Worm (Caenorhabditis elegans) whole organism, early embryonic: ENCODE results near the gene Y57G11C.43.

Experiments
- B0310.2 ChIP-seq: sonication (generic microtip); optimal IDR thresholded peaks from 2 replicates; lab custom pipeline; 2016; ENCODE audit warnings: mild to moderate bottlenecking, missing genetic modification characterization, missing compliant biosample characterization
- F13C5.2 ChIP-seq: sonication (generic microtip); optimal IDR thresholded peaks from 2 replicates; lab custom pipeline; 2017; ENCODE audit warnings: mild to moderate bottlenecking, missing genetic modification characterization, inconsistent platforms, missing compliant biosample characterization
- aly-1 ChIP-seq: sonication (generic microtip); optimal IDR thresholded peaks from 2 replicates; lab custom pipeline; 2016; ENCODE audit warnings: missing genetic modification characterization, missing compliant biosample characterization
- ama-1 ChIP-seq: fragments of 150-350 bp; optimal IDR thresholded peaks from 2 replicates; lab custom pipeline; 2014
- ceh-13 ChIP-seq: fragments of 200-800 bp; sonication (Bioruptor generic); optimal IDR thresholded peaks from 2 replicates; lab custom pipeline; 2018; ENCODE audit warnings: mild to moderate bottlenecking, missing genetic modification characterization, missing compliant biosample characterization
- ceh-36 ChIP-seq: sonication (generic microtip); optimal IDR thresholded peaks from 2 replicates; lab custom pipeline; 2016; ENCODE audit warnings: missing genetic modification characterization, inconsistent platforms, missing compliant biosample characterization
- ets-7 ChIP-seq: sonication (generic microtip); optimal IDR thresholded peaks from 2 replicates; lab custom pipeline; 2016; ENCODE audit warnings: missing genotype, missing genetic modification characterization, missing compliant biosample characterization
- flt-1 ChIP-seq: fragments of 200-800 bp; sonication (Bioruptor generic); IDR thresholded peaks from 2 replicates; pipeline ENCODE4 v1.3.6; 2022; ENCODE audit warnings: missing genetic modification characterization, missing compliant biosample characterization
- hmbx-1 ChIP-seq: sonication (generic microtip); optimal IDR thresholded peaks from 2 replicates; lab custom pipeline; 2016; ENCODE audit warnings: mild to moderate bottlenecking, missing genetic modification characterization, missing compliant biosample characterization
- hmg-4 ChIP-seq: fragments of 200-800 bp; sonication (Bioruptor generic); optimal IDR thresholded peaks from 2 replicates; lab custom pipeline; 2018; ENCODE audit warnings: mild to moderate bottlenecking, missing genetic modification characterization, missing compliant biosample characterization
- hnd-1 ChIP-seq: sonication (generic microtip); optimal IDR thresholded peaks from 2 replicates; lab custom pipeline; 2016; ENCODE audit warnings: missing genetic modification characterization, missing compliant biosample characterization
- pes-1 ChIP-seq: fragments of 200-800 bp; sonication (Bioruptor generic); IDR thresholded peaks from 2 replicates; pipeline ENCODE4 v1.3.6; 2022; ENCODE audit warnings: missing genetic modification reagents, missing genetic modification characterization, missing compliant biosample characterization
- scrt-1 ChIP-seq: fragments of 200-800 bp; sonication (Bioruptor generic); IDR thresholded peaks from 2 replicates; pipeline ENCODE4 v1.3.6; 2022; ENCODE audit warnings: missing genetic modification characterization, missing compliant biosample characterization
- sea-1 ChIP-seq: fragments of 200-800 bp; sonication (Bioruptor generic); conservative IDR thresholded peaks from 2 replicates; pipeline ENCODE4 v1.3.6; 2022; ENCODE audit warnings: missing genetic modification characterization, missing compliant biosample characterization
- tbx-11 ChIP-seq: fragments of 200-800 bp; sonication (Bioruptor generic); IDR thresholded peaks from 2 replicates; pipeline ENCODE4 v1.3.6; 2022; ENCODE audit warnings: missing genetic modification characterization, missing compliant biosample characterization
- tbx-37 ChIP-seq: fragments of 200-800 bp; sonication (Bioruptor generic); conservative IDR thresholded peaks from 2 replicates; pipeline ENCODE4 v1.3.6; 2022; ENCODE audit warnings: missing genetic modification reagents, missing genetic modification characterization, missing compliant biosample characterization
- tra-4 ChIP-seq: sonication (generic microtip); optimal IDR thresholded peaks from 2 replicates; lab custom pipeline; 2017; ENCODE audit warnings: missing genetic modification characterization, missing compliant biosample characterization

The Y57G11C.43 gene

ce11 chrIV:14799186-14799585 is 29.9 kb downstream of the Y57G11C.43 start, which contains the start of gene Y57G11C.14:
TSS of gene Y57G11C.14 (plus strand) at chrIV:14799311.
- TF ChIP-seq aly-1 = no peak
- TF ChIP-seq tbx-37 = no peak
- no peak for TF ChIP-seq B0310.2
- no peak for TF ChIP-seq hmg-4 (GFP tag; lab: Kevin White, UChicago)
- TF ChIP-seq tbx-11 (GFP tag; lab: Robert Waterston, UW) = no peak
- no peak for TF ChIP-seq ama-1
- TF ChIP-seq ets-7 (tag; lab: Kevin White, UChicago) = no peak
- no peak for TF ChIP-seq pes-1
- TF ChIP-seq hnd-1 = no peak
- TF ChIP-seq ceh-13 (GFP tag; lab: Kevin White, UChicago) = no peak
- no peak for TF ChIP-seq hmbx-1 (tag; lab: Kevin White, UChicago)
- TF ChIP-seq tra-4 = no peak
- TF ChIP-seq F13C5.2 (tag; lab: Kevin White, UChicago) = no peak
- no peak for TF ChIP-seq sea-1 (GFP tag; lab: Robert Waterston, UW)
- no peak for TF ChIP-seq flt-1 (GFP tag; lab: Robert Waterston, UW)
- no peak for TF ChIP-seq scrt-1 (GFP tag; lab: Robert Waterston, UW)
- no peak for TF ChIP-seq ceh-36 (tag; lab: Kevin White, UChicago)

DNA sequence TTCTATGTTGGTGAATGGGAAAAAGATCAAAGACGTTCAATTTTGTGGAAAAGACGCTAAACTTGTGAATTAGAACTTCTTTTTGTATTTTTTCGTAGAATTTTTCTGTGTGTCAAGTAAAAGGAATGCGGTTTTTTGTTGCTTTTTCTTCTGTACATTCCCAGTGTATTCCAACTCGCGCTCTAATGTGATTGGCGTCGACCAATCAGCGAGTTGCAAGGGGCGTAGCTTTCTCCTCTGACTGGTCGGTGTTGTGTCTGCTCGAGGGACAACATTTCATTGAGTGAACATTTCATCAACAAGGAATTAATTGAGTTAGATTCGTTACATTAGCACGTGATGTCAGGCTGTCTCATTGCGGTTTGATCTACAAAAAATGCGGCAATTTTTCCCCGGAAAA is 31.7 kb downstream of the Y57G11C.43 start:
- no peak for TF ChIP-seq tbx-11 (GFP tag; lab: Robert Waterston, UW)

ce11 chrIV:14802316-14802715 is 33.1 kb downstream of the Y57G11C.43 start, which contains the start of gene Y57G11C.1142:
TSS of gene Y57G11C.1142 (plus strand) at chrIV:14802616.
- TF ChIP-seq aly-1 (no peak), hmbx-1 (tag; lab: Kevin White, UChicago) (no peak), tbx-11 (GFP tag; lab: Robert Waterston, UW) (no peak), flt-1 (GFP tag; lab: Robert Waterston, UW) (no peak), ceh-36 (tag; lab: Kevin White, UChicago) (no peak), hnd-1 (no peak), tra-4 (no peak), ceh-13 (GFP tag; lab: Kevin White, UChicago) (no peak), tbx-37 (no peak)

ce11 chrIV:14806903-14807302 is 37.7 kb downstream of the Y57G11C.43 start, which contains the start of gene oig-5:
TSS of gene oig-5 (plus strand) at chrIV:14807203.
- TF ChIP-seq flt-1 (GFP tag; lab: Robert Waterston, UW) (no peak), aly-1 (no peak), ama-1 (no peak), pes-1 (no peak), F13C5.2 (tag; lab: Kevin White, UChicago) (no peak), ceh-36 (tag; lab: Kevin White, UChicago) (no peak), sea-1 (GFP tag; lab: Robert Waterston, UW) (no peak), tra-4 (no peak), ets-7 (tag; lab: Kevin White, UChicago) (no peak), scrt-1 (GFP tag; lab: Robert Waterston, UW) (no peak), hnd-1 (no peak)

DNA sequence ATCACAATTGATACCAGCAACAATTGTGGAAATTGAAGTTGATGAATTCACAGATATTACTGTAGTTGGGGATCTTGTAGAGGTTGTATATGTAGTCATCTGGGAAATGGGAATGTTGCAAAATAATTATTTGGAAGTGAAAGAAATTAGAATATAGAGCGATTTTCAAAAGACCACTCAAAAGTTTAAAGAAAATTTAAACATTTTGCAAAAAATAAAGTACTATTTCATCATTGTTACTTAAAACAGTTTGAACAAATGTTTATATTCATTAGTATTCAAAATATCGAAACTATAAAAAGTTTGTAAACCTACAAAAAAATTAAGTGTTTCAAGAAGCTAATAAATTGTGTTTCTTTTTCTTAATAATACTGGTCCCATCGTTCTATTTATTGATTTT is 47.0 kb downstream of the Y57G11C.43 start, which contains the start of gene Y57G11C.46:
TSS of gene Y57G11C.46 (minus strand) at position 101 of the 400 bp plus-strand sequence.
- TF ChIP-seq F13C5.2 (tag; lab: Kevin White, UChicago) (no peak), flt-1 (GFP tag; lab: Robert Waterston, UW) (no peak), ceh-13 (GFP tag; lab: Kevin White, UChicago) (no peak), aly-1 (no peak), tbx-11 (GFP tag; lab: Robert Waterston, UW) (no peak), ets-7 (tag; lab: Kevin White, UChicago) (no peak), scrt-1 (GFP tag; lab: Robert Waterston, UW) (no peak), tbx-37 (no peak), hmbx-1 (tag; lab: Kevin White, UChicago) (no peak), hnd-1 (no peak), pes-1 (no peak)
